Worm (Caenorhabditis elegans) whole organism, young adult: ENCODE data around the gene Y57G11C.14.

ENCODE experiments used
- B0035.1 ChIP-seq: sonication (generic microtip); optimal IDR thresholded peaks from 2 replicates; lab custom pipeline; 2016; ENCODE audit warnings: missing genetic modification characterization, mild to moderate bottlenecking, missing compliant biosample characterization, missing genotype, missing genetic modification reagents
- F10E7.11 ChIP-seq: sonication (generic microtip); optimal IDR thresholded peaks from 2 replicates; lab custom pipeline; 2017; ENCODE audit warnings: mild to moderate bottlenecking, missing genetic modification characterization, moderate library complexity, missing compliant biosample characterization
- F22D6.2 ChIP-seq: sonication (generic microtip); optimal IDR thresholded peaks from 2 replicates; lab custom pipeline; 2016; ENCODE audit warnings: mild to moderate bottlenecking, missing genetic modification characterization, missing compliant biosample characterization
- F23B12.7 ChIP-seq: sonication (generic microtip); optimal IDR thresholded peaks from 2 replicates; lab custom pipeline; 2017; ENCODE audit warnings: missing genetic modification characterization, mild to moderate bottlenecking, missing compliant biosample characterization, antibody characterized with exemption, moderate library complexity; ENCODE audit not compliant: insufficient read depth
- F37B4.10 ChIP-seq: fragments of 200-800 bp; sonication (Bioruptor generic); IDR thresholded peaks from 2 replicates; pipeline ENCODE4 v1.3.6; 2022; ENCODE audit warnings: missing genetic modification characterization, missing compliant biosample characterization
- F39B2.1 ChIP-seq: fragments of 200-800 bp; sonication (Bioruptor generic); IDR thresholded peaks from 2 replicates; pipeline ENCODE4 v1.3.6; 2022; ENCODE audit warnings: missing genetic modification reagents, missing genetic modification characterization, missing compliant biosample characterization
- F49E8.2 ChIP-seq: sonication (generic microtip); optimal IDR thresholded peaks from 3 replicates; lab custom pipeline; 2017; ENCODE audit warnings: missing genetic modification characterization, mild to moderate bottlenecking, missing compliant biosample characterization, antibody characterized with exemption, moderate library complexity; ENCODE audit not compliant: insufficient read depth
- F52B5.7 ChIP-seq: sonication (generic microtip); optimal IDR thresholded peaks from 2 replicates; lab custom pipeline; 2016; ENCODE audit warnings: mild to moderate bottlenecking, missing genetic modification characterization, missing compliant biosample characterization
- F55B11.4 ChIP-seq: sonication (generic microtip); optimal IDR thresholded peaks from 2 replicates; lab custom pipeline; 2016; ENCODE audit warnings: missing compliant biosample characterization, missing genetic modification characterization, borderline replicate concordance; ENCODE audit not compliant: insufficient read depth
- K12H6.12 ChIP-seq: fragments of 200-800 bp; sonication (Bioruptor generic); optimal IDR thresholded peaks from 2 replicates; lab custom pipeline; 2018; ENCODE audit warnings: mild to moderate bottlenecking, missing genetic modification characterization, missing compliant biosample characterization
- Y53G8AR.9 ChIP-seq: fragments of 200-800 bp; sonication (Bioruptor generic); conservative IDR thresholded peaks from 2 replicates; pipeline ENCODE4 v1.3.6; 2022; ENCODE audit warnings: missing genetic modification reagents, missing genetic modification characterization, missing compliant biosample characterization
- attf-5 ChIP-seq: fragments of 200-800 bp; sonication (Bioruptor generic); optimal IDR thresholded peaks from 2 replicates; lab custom pipeline; 2018; ENCODE audit warnings: mild to moderate bottlenecking, missing genetic modification characterization, missing compliant biosample characterization
- attf-6 ChIP-seq: fragments of 200-800 bp; sonication (Bioruptor generic); IDR thresholded peaks from 2 replicates; pipeline ENCODE4 v1.3.6; 2022; ENCODE audit warnings: missing genetic modification reagents, missing genetic modification characterization, missing compliant biosample characterization
- bed-1 ChIP-seq: fragments of 200-800 bp; sonication (Bioruptor generic); IDR thresholded peaks from 2 replicates; pipeline ENCODE4 v1.3.6; 2022; ENCODE audit warnings: missing genetic modification reagents, missing genetic modification characterization, missing compliant biosample characterization
- cebp-1 ChIP-seq, 2 experiments: fragments of 200-800 bp in 1 of 2; sonication (Bioruptor generic) in 1 of 2; sonication (generic microtip) in 1 of 2; IDR thresholded peaks in 1 of 2; optimal IDR thresholded peaks in 1 of 2; 2 replicates each; pipeline versions ENCODE4 v1.3.6 to Lab custom; 2017 to 2022; ENCODE audit warnings: missing compliant biosample characterization in 2 of 2, missing genetic modification characterization in 2 of 2, mild to moderate bottlenecking in 1 of 2, missing genetic modification reagents in 1 of 2, moderate library complexity in 1 of 2
- ceh-27 ChIP-seq: fragments of 200-800 bp; sonication (Bioruptor generic); optimal IDR thresholded peaks from 2 replicates; lab custom pipeline; 2018; ENCODE audit warnings: mild to moderate bottlenecking, missing genetic modification characterization, moderate library complexity, missing compliant biosample characterization
- ceh-40 ChIP-seq: fragments of 200-800 bp; sonication (Bioruptor generic); IDR thresholded peaks from 2 replicates; pipeline ENCODE4 v1.3.6; 2022; ENCODE audit warnings: missing genetic modification characterization, missing compliant biosample characterization
- ceh-58 ChIP-seq: fragments of 200-800 bp; sonication (Bioruptor generic); IDR thresholded peaks from 2 replicates; pipeline ENCODE4 v1.3.6; 2022; ENCODE audit warnings: missing genetic modification characterization, missing compliant biosample characterization
- ceh-79 ChIP-seq: sonication (generic microtip); optimal IDR thresholded peaks from 2 replicates; lab custom pipeline; 2017; ENCODE audit warnings: mild to moderate bottlenecking, missing genetic modification characterization, missing compliant biosample characterization
- efl-1 ChIP-seq: fragments of 150-350 bp; optimal IDR thresholded peaks from 2 replicates; lab custom pipeline; 2014; ENCODE audit warnings: missing biosample characterization, missing genetic modification reagents, missing genetic modification characterization
- egl-44 ChIP-seq: fragments of 200-800 bp; sonication (Bioruptor generic); IDR thresholded peaks from 2 replicates; pipeline ENCODE4 v1.3.6; 2022; ENCODE audit warnings: missing genetic modification reagents, missing genetic modification characterization, missing compliant biosample characterization
- egrh-3 ChIP-seq: fragments of 200-800 bp; sonication (Bioruptor generic); IDR thresholded peaks from 2 replicates; pipeline ENCODE4 v1.3.6; 2022; ENCODE audit warnings: missing genetic modification reagents, missing genetic modification characterization, missing compliant biosample characterization
- ekl-4 ChIP-seq: fragments of 200-800 bp; sonication (Bioruptor generic); IDR thresholded peaks from 2 replicates; pipeline ENCODE4 v1.3.6; 2022; ENCODE audit warnings: missing genetic modification reagents, missing genetic modification characterization, missing compliant biosample characterization
- him-1 ChIP-seq: sonication (generic microtip); optimal IDR thresholded peaks from 2 replicates; lab custom pipeline; 2016; ENCODE audit warnings: missing genotype, missing genetic modification reagents, missing genetic modification characterization, missing compliant biosample characterization
- hmg-1.2 ChIP-seq: fragments of 200-800 bp; sonication (Bioruptor generic); IDR thresholded peaks from 2 replicates; pipeline ENCODE4 v1.3.6; 2022; ENCODE audit warnings: missing genetic modification reagents, missing genetic modification characterization, missing compliant biosample characterization
- lin-40 ChIP-seq: sonication (generic microtip); optimal IDR thresholded peaks from 2 replicates; lab custom pipeline; 2016; ENCODE audit warnings: missing genetic modification characterization, mild to moderate bottlenecking, missing compliant biosample characterization, missing genotype, missing genetic modification reagents
- lin-54 ChIP-seq: fragments of 200-800 bp; sonication (Bioruptor generic); optimal IDR thresholded peaks from 2 replicates; lab custom pipeline; 2018; ENCODE audit warnings: mild to moderate bottlenecking, missing genetic modification characterization, missing compliant biosample characterization
- lsl-1 ChIP-seq: fragments of 200-800 bp; sonication (Bioruptor generic); optimal IDR thresholded peaks from 2 replicates; lab custom pipeline; 2018; ENCODE audit warnings: mild to moderate bottlenecking, missing genetic modification characterization, moderate library complexity, missing compliant biosample characterization
- madf-10 ChIP-seq: sonication (generic microtip); optimal IDR thresholded peaks from 2 replicates; lab custom pipeline; 2016; ENCODE audit warnings: mild to moderate bottlenecking, missing genetic modification characterization, missing compliant biosample characterization
- madf-6 ChIP-seq: fragments of 200-800 bp; sonication (Bioruptor generic); IDR thresholded peaks from 2 replicates; pipeline ENCODE4 v1.3.6; 2022; ENCODE audit warnings: missing genetic modification reagents, missing genetic modification characterization, missing compliant biosample characterization
- madf-8 ChIP-seq: fragments of 200-800 bp; sonication (Bioruptor generic); conservative IDR thresholded peaks from 2 replicates; pipeline ENCODE4 v1.3.6; 2022; ENCODE audit warnings: missing genetic modification reagents, missing genetic modification characterization, missing compliant biosample characterization
- mcd-1 ChIP-seq: fragments of 200-800 bp; sonication (Bioruptor generic); IDR thresholded peaks from 2 replicates; pipeline ENCODE4 v1.3.6; 2022; ENCODE audit warnings: missing genetic modification reagents, missing genetic modification characterization, missing compliant biosample characterization
- mes-4 ChIP-seq: sonication (generic microtip); optimal IDR thresholded peaks from 2 replicates; lab custom pipeline; 2016; ENCODE audit warnings: missing genotype, missing genetic modification characterization, missing compliant biosample characterization
- nhr-27 ChIP-seq: fragments of 200-800 bp; sonication (Bioruptor generic); optimal IDR thresholded peaks from 2 replicates; lab custom pipeline; 2018; ENCODE audit warnings: mild to moderate bottlenecking, missing genetic modification characterization, moderate library complexity, missing compliant biosample characterization
- pbrm-1 ChIP-seq: fragments of 200-800 bp; sonication (Bioruptor generic); IDR thresholded peaks from 2 replicates; pipeline ENCODE4 v1.3.6; 2022; ENCODE audit warnings: missing genetic modification reagents, missing genetic modification characterization, missing compliant biosample characterization
- rec-8 ChIP-seq, 2 experiments: sonication (generic microtip); optimal IDR thresholded peaks; 2 replicates each; lab custom pipeline; 2016; ENCODE audit warnings: mild to moderate bottlenecking in 2 of 2, missing genetic modification characterization in 2 of 2, missing genetic modification reagents in 2 of 2, missing genotype in 2 of 2, missing biosample characterization in 1 of 2, missing compliant biosample characterization in 1 of 2, moderate library complexity in 1 of 2
- repo-1 ChIP-seq: sonication (generic microtip); optimal IDR thresholded peaks from 2 replicates; lab custom pipeline; 2017; ENCODE audit warnings: mild to moderate bottlenecking, missing genetic modification characterization, missing compliant biosample characterization
- rpc-1 ChIP-seq, 2 experiments: fragments of 150-350 bp in 1 of 2; sonication (generic microtip) in 1 of 2; optimal IDR thresholded peaks; 2 replicates each; lab custom pipeline; 2014 to 2018; ENCODE audit warnings: missing biosample characterization in 1 of 2, missing genetic modification characterization in 1 of 2, missing genetic modification reagents in 1 of 2, missing genotype in 1 of 2
- sdz-38 ChIP-seq: sonication (generic microtip); optimal IDR thresholded peaks from 2 replicates; lab custom pipeline; 2016; ENCODE audit warnings: missing genotype, missing genetic modification characterization, missing compliant biosample characterization
- snpc-1.3 ChIP-seq: sonication (generic microtip); optimal IDR thresholded peaks from 2 replicates; lab custom pipeline; 2017; ENCODE audit warnings: missing genetic modification characterization, mild to moderate bottlenecking, missing compliant biosample characterization, antibody characterized with exemption, moderate library complexity, missing genotype, missing genetic modification reagents; ENCODE audit not compliant: insufficient read depth
- somi-1 ChIP-seq: fragments of 200-800 bp; sonication (Bioruptor generic); optimal IDR thresholded peaks from 2 replicates; lab custom pipeline; 2018; ENCODE audit warnings: mild to moderate bottlenecking, missing genetic modification characterization, missing compliant biosample characterization
- tbp1 ChIP-seq: fragments of 200-800 bp; sonication (Bioruptor generic); optimal IDR thresholded peaks from 2 replicates; lab custom pipeline; 2018; ENCODE audit warnings: mild to moderate bottlenecking, missing genetic modification characterization, missing compliant biosample characterization

Y57G11C.14 gene

ce11 chrIV:14822267-14822666, 23.2 kb downstream of the Y57G11C.14 start (continued):
- TF ChIP-seq lin-40 (tag; lab: Kevin White, UChicago) (peak; percentile 41), lsl-1 (no peak), madf-6 (GFP tag; lab: Robert Waterston, UW) (no peak), tbp1 (GFP tag; lab: Kevin White, UChicago) (peak; percentile 41), Y53G8AR.9 (peak; percentile 87; the same call in 1 of the 2 replicates), madf-10 (tag; lab: Kevin White, UChicago) (peak; percentile 76)
- TF ChIP-seq, all 124 proteins: peak for 27

- TF ChIP-seq F49E8.2 (no peak), mes-4 (tag; lab: Kevin White, UChicago) (no peak), bed-1 (no peak), F10E7.11 (no peak), F55B11.4 (tag; lab: Kevin White, UChicago) (no peak), rpc-1 (optimal IDR thresholded peaks at IDR 0.05; lab: Kevin White, UChicago) (no peak), rpc-1 (tag; optimal IDR thresholded peaks at IDR 0.05; lab: Kevin White, UChicago) (no peak), attf-5 (GFP tag; lab: Kevin White, UChicago) (no peak), pbrm-1 (GFP tag; lab: Robert Waterston, UW) (0 out of 2 replicates have a peak, but pooled peaks have one; percentile 23), F52B5.7 (tag; lab: Kevin White, UChicago) (no peak), ekl-4 (GFP tag; lab: Robert Waterston, UW) (no peak), lin-40 (tag; lab: Kevin White, UChicago) (no peak), F39B2.1 (GFP tag; lab: Robert Waterston, UW) (no peak), B0035.1 (tag; lab: Kevin White, UChicago) (no peak), Y53G8AR.9 (no peak), sdz-38 (tag; lab: Kevin White, UChicago) (no peak), mcd-1 (peak; percentile 13; the same call in 1 of the 2 replicates), nhr-27 (tag; lab: Kevin White, UChicago) (no peak), attf-6 (0 out of 2 replicates have a peak, but pooled peaks have one; percentile 32), ceh-40 (GFP tag; lab: Robert Waterston, UW) (no peak)
Observed at ce11 chrIV:14824201-14824600, 25.1 kb downstream of the Y57G11C.14 start.

ce11 chrIV:14824878-14825352, 25.8 kb downstream of the Y57G11C.14 start, which contains the start of gene sec-61.A:
Gene sec-61.A (minus strand): TSS chrIV:14825264.
- TF ChIP-seq madf-8 (GFP tag; lab: Robert Waterston, UW) (no peak), efl-1 (GFP tag; lab: Kevin White, UChicago) (peak; percentile 35), F23B12.7 (tag; lab: Kevin White, UChicago) (peak; percentile 75), snpc-1.3 (tag; lab: Kevin White, UChicago) (peak; percentile 84), F37B4.10 (GFP tag; lab: Robert Waterston, UW) (no peak), tbp1 (GFP tag; lab: Kevin White, UChicago) (peak; percentile 70), cebp-1 (GFP tag; IDR thresholded peaks at IDR 0.05; lab: Robert Waterston, UW) (no peak), cebp-1 (tag; optimal IDR thresholded peaks at IDR 0.05; lab: Kevin White, UChicago) (peak; percentile 66), F22D6.2 (tag; lab: Kevin White, UChicago) (no peak), repo-1 (peak; percentile 43), lin-54 (GFP tag; lab: Kevin White, UChicago) (peak; percentile 70), egl-44 (GFP tag; lab: Robert Waterston, UW) (no peak), ekl-4 (GFP tag; lab: Robert Waterston, UW) (peak; percentile 72; the same call in 1 of the 2 replicates), rec-8 (tag; optimal IDR thresholded peaks at IDR 0.05; lab: Kevin White, UChicago) (no peak), ceh-58 (GFP tag; lab: Robert Waterston, UW) (no peak), rpc-1 (optimal IDR thresholded peaks at IDR 0.05; lab: Kevin White, UChicago) (no peak), rpc-1 (tag; optimal IDR thresholded peaks at IDR 0.05; lab: Kevin White, UChicago) (no peak), ceh-27 (peak; percentile 52), lin-40 (tag; lab: Kevin White, UChicago) (peak; percentile 86), lsl-1 (peak; percentile 94), K12H6.12 (tag; lab: Kevin White, UChicago) (peak; percentile 74), F55B11.4 (tag; lab: Kevin White, UChicago) (no peak), hmg-1.2 (peak; percentile 50), madf-10 (tag; lab: Kevin White, UChicago) (peak; percentile 46), somi-1 (GFP tag; lab: Kevin White, UChicago) (no peak), ceh-79 (tag; lab: Kevin White, UChicago) (no peak), egrh-3 (GFP tag; lab: Robert Waterston, UW) (0 out of 2 replicates have a peak, but pooled peaks have one; percentile 8), him-1 (tag; lab: Kevin White, UChicago) (peak; percentile 0)
